Fruit fly (Drosophila melanogaster) whole organism, larva: ENCODE results near the gene org-1.
A peak's percentile ranks its signal among the peaks of the same experiment; 100 is the strongest.

Experiments used
- noc ChIP-seq: fragments of 200-800 bp; sonication (Bioruptor generic); optimal IDR thresholded peaks from 3 replicates; lab custom pipeline; 2019; ENCODE audit warnings: missing biosample characterization, mild to moderate bottlenecking, missing genetic modification characterization, moderate library complexity

org-1 gene

DNA sequence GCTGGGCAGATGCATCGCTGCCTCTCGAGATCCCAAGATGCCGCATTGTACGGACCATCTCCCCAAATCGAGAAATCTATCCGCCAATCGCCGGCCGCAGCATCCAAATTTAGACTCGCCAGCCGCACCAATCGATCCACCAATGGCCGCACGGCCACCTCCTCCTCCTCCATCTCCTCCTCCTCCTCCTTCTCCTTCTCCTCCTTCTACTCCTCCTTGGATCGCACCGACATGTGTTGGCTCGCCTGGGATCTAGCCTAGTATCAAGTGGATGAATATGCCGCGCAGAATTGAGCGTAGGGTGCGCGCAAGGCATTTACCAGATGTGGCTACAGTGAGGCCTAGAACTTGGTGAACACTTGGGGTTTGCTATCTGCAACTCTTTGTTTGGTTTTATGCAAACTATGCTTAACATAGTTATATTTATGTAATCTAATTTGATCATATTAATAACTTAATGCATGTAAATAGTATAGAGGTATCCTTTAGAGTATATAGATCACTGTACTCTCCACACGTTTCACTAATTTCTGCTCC lies at the start of gene org-1:
org-1 (minus strand) TSS at position 51 of the 537 bp plus-strand sequence.
- TF ChIP-seq noc (tag; lab: Kevin White, UChicago), result peak; percentile 27

DNA sequence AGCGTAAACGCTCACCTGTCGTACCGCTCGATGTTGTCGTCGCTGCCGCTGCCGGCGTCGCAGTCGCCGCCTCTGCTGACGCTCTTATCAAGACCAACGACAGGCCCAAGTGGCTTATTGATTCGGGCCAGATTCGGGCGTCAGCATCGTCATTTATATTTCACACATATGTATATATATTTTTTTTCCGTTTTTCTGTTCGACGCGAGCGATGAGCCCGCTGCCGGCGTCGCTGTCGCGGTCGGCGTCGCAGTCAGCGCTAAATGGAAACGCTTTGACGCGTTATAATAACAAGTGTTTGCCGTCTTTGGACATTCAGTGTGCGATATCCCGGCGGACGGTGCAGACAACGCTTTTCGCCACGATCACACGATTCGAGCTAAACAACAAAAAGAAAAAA lies 47.2 kb upstream of the org-1 start:
- TF ChIP-seq noc (tag; lab: Kevin White, UChicago), result no peak

DNA sequence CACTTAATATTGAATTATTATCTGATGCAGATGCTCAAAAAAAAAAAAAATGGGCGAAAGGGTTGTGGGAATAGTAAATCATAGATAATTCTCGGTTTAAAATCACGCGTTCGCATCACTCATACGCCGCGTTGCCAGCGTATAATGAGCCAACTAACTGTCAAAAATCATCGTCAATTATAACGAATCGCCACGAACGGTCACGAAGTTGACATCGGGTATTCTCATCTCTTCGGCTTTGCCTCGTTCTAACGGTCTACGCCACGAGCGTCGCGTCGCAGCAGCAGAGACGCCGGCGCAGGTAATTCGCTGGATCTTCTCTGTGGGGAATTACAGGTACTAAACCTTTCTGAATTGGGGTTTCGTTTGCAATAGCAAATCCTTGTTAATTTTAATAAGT lies 46.5 kb upstream of the org-1 start:
- no peak for TF ChIP-seq noc (tag; lab: Kevin White, UChicago)

DNA sequence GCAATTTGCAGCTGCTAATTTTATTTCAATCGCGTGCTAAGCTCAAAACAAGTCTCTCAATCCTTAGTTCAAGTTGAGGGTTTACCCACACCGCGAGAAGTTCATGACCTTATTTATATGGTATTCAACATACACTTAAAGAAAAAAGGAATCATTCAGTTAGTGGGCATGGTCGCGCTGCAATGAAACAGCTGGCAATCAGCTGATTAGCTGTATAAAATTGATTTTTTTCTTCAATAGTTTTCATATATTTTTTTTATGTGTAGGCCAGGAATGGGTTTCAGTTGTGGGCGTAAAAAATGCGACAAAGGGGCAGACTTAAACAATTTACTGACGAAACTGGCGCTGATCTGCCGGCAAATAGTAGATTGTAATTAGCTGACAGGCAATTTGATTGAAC lies 44.3 kb upstream of the org-1 start:
- no peak for TF ChIP-seq noc (tag; lab: Kevin White, UChicago)

DNA sequence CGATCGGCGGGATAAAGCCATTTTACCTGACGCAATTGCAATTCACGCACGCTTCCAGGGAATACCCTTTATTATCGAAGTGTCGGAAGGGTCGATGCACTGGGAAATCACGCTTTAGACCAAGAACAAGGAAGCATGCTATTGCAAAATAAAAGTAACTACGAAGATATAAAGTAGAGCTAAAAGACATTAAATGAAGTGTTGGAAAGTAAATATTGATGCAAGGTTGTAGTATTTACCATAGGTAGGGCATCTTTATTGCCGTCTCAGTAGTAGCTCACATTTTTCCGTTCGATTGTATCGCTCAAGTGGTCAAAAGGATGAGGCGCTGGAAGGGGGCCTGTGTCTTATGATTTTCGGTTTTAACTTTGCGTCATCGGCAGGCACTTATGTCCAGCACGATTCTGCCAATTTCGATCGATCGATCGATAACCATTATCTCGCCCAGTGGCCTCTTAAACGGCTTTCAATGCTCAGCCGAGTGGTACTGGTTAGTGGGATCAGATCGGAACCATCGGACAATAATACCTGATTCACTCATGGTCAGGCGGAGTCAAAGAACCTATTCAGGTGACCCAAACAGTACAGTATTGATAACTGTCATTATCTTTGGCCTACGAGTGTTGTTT lies 42.8 kb upstream of the org-1 start:
- TF ChIP-seq noc (tag; lab: Kevin White, UChicago), result no peak

DNA sequence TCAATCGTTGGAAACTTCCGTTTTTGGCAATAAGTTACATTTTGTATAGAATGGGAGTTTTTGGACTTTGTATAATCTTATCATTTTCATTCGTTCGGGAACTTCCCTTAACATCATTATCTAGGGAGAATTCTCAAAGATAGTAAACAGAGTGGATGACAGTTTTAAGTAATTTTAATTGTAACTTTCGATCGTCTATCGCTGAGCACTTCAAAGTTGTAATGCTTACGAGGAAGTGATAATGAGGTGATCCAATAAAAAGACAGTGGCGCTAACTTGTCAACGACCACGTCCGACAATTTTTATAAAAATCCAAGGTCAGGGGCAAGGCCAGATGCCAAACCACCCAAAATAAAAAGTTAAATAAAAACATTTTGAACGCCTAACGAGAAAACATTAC lies 41.5 kb upstream of the org-1 start:
- TF ChIP-seq noc (tag; lab: Kevin White, UChicago), result no peak

DNA sequence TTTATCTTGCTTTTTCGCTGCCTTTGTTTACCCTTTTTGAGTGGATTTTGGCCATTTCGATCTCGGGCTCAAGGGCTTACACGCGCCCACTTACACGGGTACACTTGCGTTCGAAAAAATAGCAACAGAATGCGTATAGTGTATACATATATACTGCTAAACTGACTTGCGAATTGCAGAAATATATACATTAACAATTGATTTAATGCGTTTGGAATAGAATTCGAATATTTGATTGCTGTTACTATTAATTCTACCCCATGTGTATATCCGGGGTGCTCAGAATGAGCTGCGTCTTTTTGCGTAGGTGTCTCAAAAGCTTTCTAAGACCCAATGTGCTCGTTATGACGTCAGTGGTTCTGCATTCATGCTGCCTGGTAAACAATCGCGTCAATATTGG lies 38.6 kb upstream of the org-1 start:
- no peak for TF ChIP-seq noc (tag; lab: Kevin White, UChicago)

DNA sequence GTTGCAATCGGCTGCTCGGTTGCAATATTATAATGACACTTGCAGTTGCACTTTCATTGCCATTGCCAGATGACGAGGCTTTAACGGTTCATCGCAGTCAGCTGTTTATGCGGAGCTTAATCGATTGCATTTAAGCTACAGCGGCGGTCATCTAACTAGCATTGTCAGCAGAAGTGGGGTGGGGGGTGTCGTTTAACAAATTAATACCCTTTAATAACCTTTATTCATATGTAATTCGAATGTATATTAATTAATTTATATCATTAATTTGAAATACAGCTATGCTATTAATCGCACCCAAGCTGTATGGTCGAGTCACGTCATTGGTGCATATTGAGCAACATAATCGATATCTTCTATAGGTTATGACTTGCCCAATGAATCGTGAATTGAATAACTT lies 38.0 kb upstream of the org-1 start:
- no peak for TF ChIP-seq noc (tag; lab: Kevin White, UChicago)

DNA sequence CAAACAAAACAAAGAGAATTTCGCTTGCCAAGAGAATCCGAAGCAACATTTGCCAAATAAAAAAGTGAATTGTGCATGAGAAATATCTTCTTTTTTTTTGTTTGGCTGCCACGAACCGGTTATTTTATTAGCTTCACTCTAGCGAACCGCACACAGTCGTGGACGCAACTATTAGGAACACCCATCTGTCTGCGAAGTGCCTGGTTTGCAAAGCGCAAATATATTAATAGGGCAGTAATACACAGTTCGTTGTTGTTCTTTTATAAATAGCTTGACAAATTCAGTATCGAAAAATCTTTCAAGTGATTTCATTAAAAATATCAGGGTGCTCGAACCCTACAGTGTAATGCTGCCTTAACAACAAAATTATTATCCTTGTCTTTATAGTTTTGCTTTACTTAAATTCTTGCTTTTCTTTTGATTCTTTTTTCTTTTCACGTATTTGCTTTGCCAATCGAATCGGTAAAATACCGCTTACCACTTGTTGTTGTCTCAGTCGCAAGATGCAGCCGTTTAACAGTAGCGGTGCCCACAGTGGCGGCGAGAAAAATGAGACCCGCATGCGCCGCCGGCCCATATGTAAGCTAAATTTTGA lies 36.7 kb upstream of the org-1 start:
- no peak for TF ChIP-seq noc (tag; lab: Kevin White, UChicago)

DNA sequence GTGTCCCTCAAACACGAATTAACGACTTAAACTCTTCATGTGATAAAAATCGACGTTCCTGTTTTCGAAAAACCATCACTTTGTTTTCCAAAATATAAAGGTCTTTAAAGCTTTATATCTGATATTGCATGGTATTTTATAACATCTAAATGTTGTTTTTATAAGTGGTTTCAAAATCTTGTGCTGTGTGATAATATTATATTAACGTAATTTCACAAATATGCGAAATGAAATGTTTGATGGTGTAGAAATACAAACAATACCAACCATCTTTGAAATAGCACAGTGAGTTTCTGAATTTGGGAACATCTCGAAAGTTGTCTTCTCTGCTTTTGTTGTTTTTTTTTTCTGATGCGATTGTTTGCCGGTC lies 36.1 kb upstream of the org-1 start:
- peak; percentile 25 for TF ChIP-seq noc (tag; lab: Kevin White, UChicago)

DNA sequence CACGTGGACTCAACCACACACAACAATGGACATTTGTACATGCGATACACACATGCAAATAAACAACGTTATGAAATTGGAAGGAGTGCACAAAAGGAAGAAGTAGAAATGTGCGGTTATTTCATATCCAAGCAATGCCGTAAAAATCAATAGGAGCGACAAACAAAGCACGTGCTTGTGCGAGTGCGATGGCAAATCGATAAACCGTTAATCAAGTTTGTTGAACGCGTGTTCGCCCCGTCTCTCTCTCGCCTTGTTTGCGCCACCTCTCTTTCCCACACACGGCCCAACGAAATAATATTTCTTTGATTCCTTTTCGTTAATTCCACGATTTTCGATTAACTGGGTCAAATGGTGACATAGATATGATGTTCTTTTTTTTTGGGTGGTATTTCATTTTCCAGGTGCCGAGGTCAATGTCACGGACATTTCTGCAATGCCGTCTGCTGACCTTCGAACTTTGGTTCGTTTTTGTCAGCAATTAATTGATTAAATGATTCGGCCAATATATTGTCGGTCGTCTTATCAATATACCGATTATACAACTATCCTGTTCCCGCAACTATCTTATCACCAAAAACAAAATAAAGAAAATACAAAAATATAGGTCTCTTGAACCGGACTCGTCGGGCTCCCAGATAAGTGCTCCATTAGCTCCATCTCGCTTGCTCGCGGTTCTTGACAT lies 35.6 kb upstream of the org-1 start:
- no peak for TF ChIP-seq noc (tag; lab: Kevin White, UChicago)

DNA sequence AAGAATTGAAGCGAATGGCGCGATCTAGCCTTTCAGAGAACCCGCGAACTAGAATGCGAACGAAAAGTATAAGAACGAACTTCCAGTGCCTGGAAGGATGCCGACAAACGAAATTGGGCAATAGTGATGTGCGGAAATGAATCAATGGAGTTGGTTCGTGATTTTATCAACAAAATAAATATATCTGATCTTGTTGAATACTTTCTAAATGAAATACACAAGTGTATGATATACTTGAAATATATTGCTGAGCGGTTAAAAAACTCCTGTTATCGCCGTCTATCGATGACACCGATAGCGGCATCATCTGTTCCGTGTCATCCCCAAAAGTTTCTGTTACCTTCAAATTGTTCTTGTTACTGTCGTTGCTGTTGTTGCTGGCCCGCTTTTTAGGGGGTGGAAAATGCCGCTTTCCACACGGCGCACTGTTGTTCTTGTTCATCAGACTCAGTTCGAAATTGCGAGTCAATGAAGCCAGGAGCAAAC lies 34.7 kb upstream of the org-1 start, which contains the start of gene otu:
otu (minus strand) TSS at position 51 of the 486 bp plus-strand sequence.
- TF ChIP-seq noc (tag; lab: Kevin White, UChicago), result no peak

DNA sequence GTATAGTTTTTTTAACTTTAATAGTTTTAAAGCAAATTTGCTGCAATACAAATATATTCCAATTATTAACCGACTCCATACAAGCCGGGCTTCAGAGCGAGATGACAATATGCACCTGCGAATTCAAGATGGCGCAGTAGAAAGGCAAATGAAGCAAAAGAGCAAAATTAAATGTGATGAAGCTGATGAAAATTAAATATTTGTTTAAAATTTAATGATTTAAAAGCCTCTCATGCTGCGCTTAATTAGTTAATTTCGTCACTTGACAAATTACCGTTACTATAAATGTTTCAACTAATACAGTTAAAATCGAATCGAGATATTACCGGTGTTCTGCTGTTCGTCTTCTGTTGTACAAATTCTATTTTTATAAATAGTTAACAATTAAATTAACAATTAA lies 34.2 kb upstream of the org-1 start, which contains the start of gene CG33181:
CG33181 (plus strand) TSS at position 301 of the 400 bp plus-strand sequence.
- TF ChIP-seq noc (tag; lab: Kevin White, UChicago), result no peak

DNA sequence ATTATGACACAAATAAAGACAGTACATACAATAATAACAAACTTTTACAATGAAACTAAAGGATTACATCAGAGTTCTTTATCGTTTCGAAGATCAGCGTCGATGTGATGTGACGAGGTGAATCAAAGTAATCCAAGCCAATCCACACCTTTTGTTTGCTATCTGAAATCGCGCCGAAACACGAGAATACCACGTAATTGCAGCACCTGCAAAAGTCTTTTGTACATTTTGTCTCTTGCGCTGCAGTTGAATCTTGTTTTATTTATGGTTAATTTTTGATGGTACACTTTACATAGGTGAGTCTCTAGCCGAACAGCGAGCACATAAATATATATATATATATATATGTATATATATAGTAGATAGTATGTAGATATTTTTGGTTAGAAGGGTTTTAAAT lies 29.9 kb upstream of the org-1 start:
- TF ChIP-seq noc (tag; lab: Kevin White, UChicago), result no peak

DNA sequence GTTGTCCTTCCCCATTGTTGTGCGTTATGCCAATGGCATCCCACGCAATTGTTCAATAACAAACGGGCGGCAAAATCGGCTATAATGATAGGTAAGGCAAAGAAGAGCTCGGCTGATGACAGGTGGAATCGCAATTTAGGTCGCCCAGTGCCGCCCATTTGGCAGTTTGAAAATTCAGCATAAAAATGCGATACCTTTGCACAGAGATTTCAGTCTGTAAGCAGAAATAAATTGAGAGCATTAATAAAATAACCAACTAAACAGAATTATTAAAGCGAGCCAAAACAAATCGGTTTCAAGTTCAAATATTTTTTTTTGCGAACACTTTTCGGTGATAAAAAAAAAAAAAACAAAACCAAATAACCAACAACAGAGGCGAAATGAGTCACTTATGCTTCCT lies 28.8 kb upstream of the org-1 start, which contains the start of gene CG33223:
CG33223 (minus strand) TSS at position 215 of the 400 bp plus-strand sequence.
- TF ChIP-seq noc (tag; lab: Kevin White, UChicago), result no peak

DNA sequence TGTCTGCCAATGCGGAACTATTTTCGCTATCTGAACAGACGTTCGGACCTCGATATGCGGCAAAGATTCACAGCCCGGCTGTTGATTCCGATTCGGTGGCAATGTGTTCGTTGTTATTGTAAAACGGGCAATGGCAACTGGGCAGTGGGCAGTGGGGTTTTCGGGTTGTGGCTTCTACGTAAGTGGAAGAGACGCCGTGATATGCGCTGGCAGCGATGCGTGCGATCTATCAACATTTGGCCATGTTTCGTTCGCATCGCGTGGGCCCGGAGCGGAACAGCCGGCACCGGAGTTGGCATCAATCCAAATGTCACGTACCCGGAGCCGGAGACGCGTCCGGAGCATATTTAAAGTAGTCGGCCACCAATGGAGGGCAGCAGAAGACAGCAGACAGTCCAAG lies 26.6 kb upstream of the org-1 start, which contains the start of gene Cp38:
Cp38 (plus strand) TSS at position 376 of the 400 bp plus-strand sequence.
- no peak for TF ChIP-seq noc (tag; lab: Kevin White, UChicago)
